Worm (Caenorhabditis elegans) whole organism, L2 larva: Measurements from ENCODE around the gene W09B6.4.

ENCODE experiments used
- fos-1 ChIP-seq: fragments of 150-350 bp; optimal IDR thresholded peaks from 2 replicates; lab custom pipeline; 2014; ENCODE audit warnings: missing biosample characterization, missing genetic modification characterization
- snpc-4 ChIP-seq: fragments of 150-350 bp; optimal IDR thresholded peaks from 2 replicates; lab custom pipeline; 2014; ENCODE audit warnings: missing biosample characterization, missing genetic modification characterization
- unc-55 ChIP-seq: fragments of 150-350 bp; sonication (generic microtip); optimal IDR thresholded peaks from 3 replicates; lab custom pipeline; 2014; ENCODE audit warnings: missing biosample characterization, missing genetic modification reagents, missing genetic modification characterization
- ztf-11 ChIP-seq: sonication (generic microtip); optimal IDR thresholded peaks from 2 replicates; lab custom pipeline; 2017; ENCODE audit warnings: missing biosample characterization, missing genetic modification characterization
- ztf-4 ChIP-seq: fragments of 150-350 bp; optimal IDR thresholded peaks from 2 replicates; lab custom pipeline; 2014; ENCODE audit warnings: missing biosample characterization, missing genetic modification characterization

DNA sequence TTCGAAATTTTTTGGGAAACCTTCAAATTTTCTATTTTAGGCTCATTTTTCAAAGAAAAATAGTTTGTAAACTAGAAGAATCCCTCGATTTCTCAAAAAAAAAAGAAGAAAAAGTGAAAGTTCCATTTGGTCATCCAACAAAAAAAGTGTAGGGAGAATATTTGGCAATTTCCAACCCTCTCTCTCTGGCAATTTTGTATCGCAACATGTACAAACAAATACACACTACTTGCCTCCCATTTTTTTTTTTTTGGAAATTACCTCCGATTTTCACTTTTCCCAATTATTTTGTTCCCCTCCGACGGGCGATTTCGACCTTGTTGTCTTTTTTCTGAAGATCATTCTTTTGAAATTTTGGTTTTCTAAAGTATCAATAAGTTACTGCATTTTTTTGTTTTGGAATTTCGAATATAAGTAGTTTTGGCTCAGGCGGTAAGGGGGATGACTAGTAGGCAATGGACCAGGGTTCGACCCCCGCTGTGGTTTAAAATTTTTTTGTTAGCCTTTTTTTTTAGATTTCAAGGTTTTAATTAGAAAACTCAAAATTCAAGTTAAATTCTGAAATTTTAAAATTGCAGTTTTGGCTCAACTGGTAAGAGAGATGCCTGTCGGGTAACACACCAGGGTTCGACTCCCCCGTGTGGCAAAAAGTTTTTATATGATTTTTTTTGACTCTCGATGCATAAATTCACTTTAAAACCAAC lies 52.0 kb downstream of the W09B6.4 start:
- TF ChIP-seq fos-1 (tag; lab: Kevin White, UChicago) (no peak), snpc-4 (tag; lab: Kevin White, UChicago) (no peak), unc-55 (GFP tag; lab: Kevin White, UChicago) (no peak), ztf-4 (tag; lab: Kevin White, UChicago) (no peak), ztf-11 (tag; lab: Kevin White, UChicago) (no peak)
